Fruit fly (Drosophila melanogaster) Kc167 (cell line): ENCODE measurements around the gene Cp15.

Experiments used
- Myc ChIP-seq: fragments of >200 bp; optimal IDR thresholded peaks from 2 replicates; lab custom pipeline; 2017; ENCODE audit warnings: missing external identifiers
- Sin3A ChIP-seq: fragments of >200 bp; optimal IDR thresholded peaks from 2 replicates; lab custom pipeline; 2018; ENCODE audit warnings: missing external identifiers
- h ChIP-seq: fragments of >200 bp; optimal IDR thresholded peaks from 3 replicates; lab custom pipeline; 2018; ENCODE audit warnings: missing external identifiers
- insv ChIP-seq: fragments of >200 bp; optimal IDR thresholded peaks from 3 replicates; lab custom pipeline; 2018; ENCODE audit warnings: missing external identifiers
- psq ChIP-seq: fragments of >200 bp; optimal IDR thresholded peaks from 2 replicates; lab custom pipeline; 2017; ENCODE audit warnings: missing external identifiers
- ttk ChIP-seq: sonication (Bioruptor generic); optimal IDR thresholded peaks from 2 replicates; lab custom pipeline; 2017; ENCODE audit warnings: missing external identifiers

Cp15 gene

DNA sequence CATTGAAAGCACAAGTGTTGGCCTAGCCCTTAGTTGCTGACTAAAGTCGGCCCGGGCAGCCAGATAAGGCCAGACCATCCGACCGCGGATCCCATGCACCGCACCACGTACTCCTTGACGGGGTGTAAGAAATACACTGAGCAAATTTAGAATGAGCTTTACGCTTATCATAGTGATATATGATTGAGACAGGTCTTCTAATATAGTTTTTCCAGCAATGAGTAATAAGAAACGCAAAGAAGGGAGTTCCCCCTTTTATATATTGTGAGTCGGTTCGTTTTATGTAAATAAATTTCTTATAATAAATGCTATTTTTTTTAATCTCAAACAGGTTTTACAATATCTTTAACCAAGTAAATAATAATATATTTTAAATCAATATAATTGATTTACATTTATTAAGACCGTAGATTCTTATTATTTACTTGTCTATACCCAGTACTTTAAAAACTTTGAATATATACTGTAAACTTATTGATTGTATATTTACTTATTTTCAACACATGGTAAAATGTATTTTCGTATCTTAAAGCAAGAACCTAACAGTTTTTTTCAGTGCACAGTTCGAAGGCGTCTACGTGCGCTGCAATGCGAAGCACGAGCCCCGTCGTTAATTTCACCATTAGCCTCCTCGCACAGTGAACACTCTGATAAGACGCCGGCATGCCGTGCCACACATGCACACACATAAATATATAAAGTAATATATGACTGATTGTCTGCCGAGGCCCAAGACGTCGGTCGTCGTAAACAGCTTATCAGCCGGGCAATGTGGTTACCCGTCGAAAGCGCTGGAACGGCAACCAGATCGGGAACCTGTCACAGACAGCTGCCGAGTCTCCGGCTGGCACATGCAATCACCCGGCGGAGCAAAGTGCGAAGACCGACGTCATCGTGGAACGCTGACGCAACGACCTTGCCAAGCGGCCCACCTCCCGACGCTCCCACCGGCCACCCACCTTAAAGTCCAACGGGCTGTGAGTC lies 36.1 kb upstream of the Cp15 start:
- TF ChIP-seq Myc (lab: Kevin White, UChicago), result no peak
- TF ChIP-seq insv (lab: Kevin White, UChicago), result no peak
- TF ChIP-seq Sin3A, result no peak
- TF ChIP-seq ttk, result no peak
- no peak for TF ChIP-seq psq (lab: Kevin White, UChicago)

- TF ChIP-seq psq (lab: Kevin White, UChicago) (no peak), ttk (no peak), Myc (lab: Kevin White, UChicago) (no peak), insv (lab: Kevin White, UChicago) (no peak), Sin3A (no peak), h (lab: Kevin White, UChicago) (no peak)
Observed at dm6 chr3L:8693558-8694502, 34.5 kb upstream of the Cp15 start.

dm6 chr3L:8695959-8696358 lies 32.3 kb upstream of the Cp15 start:
- TF ChIP-seq insv (lab: Kevin White, UChicago) (no peak), ttk (no peak), Sin3A (no peak), Myc (lab: Kevin White, UChicago) (no peak), psq (lab: Kevin White, UChicago) (no peak), h (lab: Kevin White, UChicago) (no peak)

dm6 chr3L:8696487-8696954 lies 31.8 kb upstream of the Cp15 start:
- no peak for TF ChIP-seq insv (lab: Kevin White, UChicago)
- TF ChIP-seq ttk, result no peak
- TF ChIP-seq Myc (lab: Kevin White, UChicago), result no peak
- no peak for TF ChIP-seq psq (lab: Kevin White, UChicago)
- no peak for TF ChIP-seq Sin3A
- TF ChIP-seq h (lab: Kevin White, UChicago), result no peak

DNA sequence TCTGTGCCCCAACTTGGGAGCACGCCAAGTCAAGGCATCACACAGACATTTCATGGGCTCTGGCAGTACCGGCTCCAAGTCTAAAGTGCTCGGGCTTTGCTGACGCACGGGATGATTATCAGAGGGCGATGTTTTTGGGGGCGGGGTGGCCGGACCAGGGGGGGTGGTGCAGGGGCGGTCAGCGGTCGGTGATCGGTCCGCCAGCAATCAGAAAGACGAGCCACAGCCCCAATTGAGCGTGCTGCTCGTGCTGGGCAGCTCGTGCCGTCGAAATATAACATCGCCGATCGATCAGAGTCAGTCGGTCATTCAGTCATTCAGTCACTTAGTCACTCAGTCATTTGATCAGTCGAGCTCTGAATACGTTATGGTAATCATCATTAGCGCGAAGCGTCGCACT lies 30.4 kb upstream of the Cp15 start:
- no peak for TF ChIP-seq insv (lab: Kevin White, UChicago)
- TF ChIP-seq h (lab: Kevin White, UChicago), result no peak
- no peak for TF ChIP-seq Sin3A
- TF ChIP-seq psq (lab: Kevin White, UChicago), result no peak
- TF ChIP-seq Myc (lab: Kevin White, UChicago), result no peak
- TF ChIP-seq ttk, result no peak

- TF ChIP-seq insv (lab: Kevin White, UChicago) (no peak), psq (lab: Kevin White, UChicago) (no peak), h (lab: Kevin White, UChicago) (no peak), Myc (lab: Kevin White, UChicago) (no peak), Sin3A (no peak), ttk (no peak)
Observed at dm6 chr3L:8698493-8699166, 29.7 kb upstream of the Cp15 start.

dm6 chr3L:8699612-8700011 lies 28.7 kb upstream of the Cp15 start:
- no peak for TF ChIP-seq Sin3A

DNA sequence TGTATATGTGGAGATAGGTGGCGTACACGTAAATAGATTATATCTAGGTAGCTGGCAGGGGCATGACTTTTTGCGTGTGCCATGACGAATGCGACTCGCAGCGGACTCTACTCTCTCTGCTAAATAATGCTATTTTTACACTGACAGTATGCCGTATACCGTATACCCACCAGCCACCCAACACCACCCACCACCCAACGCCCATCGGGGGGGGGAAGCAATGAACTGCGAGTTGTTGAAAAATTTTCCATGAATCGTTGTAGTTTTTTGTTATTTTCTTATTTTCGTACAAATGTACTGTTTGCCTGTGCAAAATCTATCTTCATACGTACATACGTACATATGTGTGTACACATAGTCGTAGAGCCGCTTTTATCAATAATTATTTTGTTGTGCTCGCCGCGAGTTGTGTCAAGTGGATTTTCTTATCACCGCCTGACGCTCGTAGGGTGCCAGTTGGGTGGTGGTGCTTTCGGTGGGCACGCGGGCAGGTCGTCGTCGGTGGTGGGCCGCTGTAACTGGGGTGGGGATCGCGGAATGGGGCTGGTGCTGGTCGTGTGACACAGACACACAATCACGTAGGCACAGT lies 28.1 kb upstream of the Cp15 start:
- no peak for TF ChIP-seq Myc (lab: Kevin White, UChicago)
- TF ChIP-seq h (lab: Kevin White, UChicago), result peak; percentile 16

DNA sequence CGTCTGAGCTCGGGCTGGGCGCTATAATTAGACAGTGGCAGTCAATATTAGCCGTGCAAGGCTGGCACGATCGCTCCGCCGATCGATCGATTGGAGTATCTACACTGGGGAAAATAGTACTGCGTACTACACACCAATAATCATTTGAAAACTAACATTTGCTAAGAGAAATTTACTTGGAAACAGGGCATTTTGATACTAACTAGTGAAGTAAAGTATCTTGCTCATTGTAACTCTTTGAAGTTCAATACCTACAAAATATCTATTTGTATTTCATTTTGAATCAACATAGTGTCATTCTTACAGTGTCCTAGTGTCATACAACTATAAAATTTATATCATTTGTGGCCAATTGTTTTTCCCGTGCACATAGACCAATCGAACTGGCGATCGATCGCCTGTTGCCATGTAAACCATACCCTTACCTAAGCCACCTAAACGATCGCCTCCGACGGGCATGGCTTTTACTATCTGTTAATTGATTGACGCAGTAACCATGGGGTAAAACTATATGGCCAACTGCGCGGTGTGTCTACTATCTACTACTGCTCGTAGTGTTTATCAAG lies 27.6 kb upstream of the Cp15 start:
- no peak for TF ChIP-seq insv (lab: Kevin White, UChicago)
- no peak for TF ChIP-seq h (lab: Kevin White, UChicago)
- TF ChIP-seq Sin3A, result no peak
- no peak for TF ChIP-seq psq (lab: Kevin White, UChicago)
- no peak for TF ChIP-seq ttk
- TF ChIP-seq Myc (lab: Kevin White, UChicago), result no peak

DNA sequence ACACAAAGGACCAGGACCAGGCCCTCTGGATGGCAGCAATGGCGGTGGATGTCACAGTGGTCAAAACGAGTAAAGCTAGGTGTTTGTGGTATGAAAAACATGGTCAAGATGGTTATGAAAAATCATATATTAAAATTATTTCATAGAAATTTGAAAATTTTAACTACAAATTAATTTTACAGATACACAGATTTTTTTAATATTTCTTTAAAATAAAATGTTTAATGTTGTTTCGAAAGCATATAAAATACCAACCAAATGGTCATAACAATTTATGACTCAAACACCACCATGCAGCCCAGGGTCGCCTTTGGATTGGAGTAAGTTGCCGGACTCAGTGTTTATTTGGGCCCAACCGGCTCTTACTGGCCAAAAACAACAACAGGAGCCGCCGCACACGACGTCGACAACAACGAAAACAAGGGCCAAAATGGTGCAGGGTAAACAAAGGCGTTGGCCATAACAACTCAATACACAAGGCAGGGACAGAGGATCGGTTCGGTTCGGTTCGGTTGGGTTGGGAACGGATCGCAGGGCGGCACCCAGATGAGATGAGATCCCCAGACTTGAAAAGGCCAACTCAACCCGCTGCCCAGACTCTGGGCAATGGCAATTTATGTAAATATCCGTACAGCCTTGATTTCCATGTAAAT lies 26.5 kb upstream of the Cp15 start:
- TF ChIP-seq Sin3A, result no peak
- no peak for TF ChIP-seq h (lab: Kevin White, UChicago)
- TF ChIP-seq Myc (lab: Kevin White, UChicago), result no peak
- TF ChIP-seq insv (lab: Kevin White, UChicago), result no peak
- TF ChIP-seq psq (lab: Kevin White, UChicago), result no peak
- TF ChIP-seq ttk, result no peak

dm6 chr3L:8702448-8702847 lies 25.8 kb upstream of the Cp15 start:
- TF ChIP-seq ttk (no peak), psq (lab: Kevin White, UChicago) (no peak), h (lab: Kevin White, UChicago) (no peak), Myc (lab: Kevin White, UChicago) (no peak), insv (lab: Kevin White, UChicago) (no peak), Sin3A (no peak)
